Worm (Caenorhabditis elegans): ENCODE measurements around the gene srlf-14.

The srlf-14 gene

ce11 chrIV:10852403-10852802, 41.8 kb downstream of the srlf-14 start:
- TF ChIP-seq nhr-232 (tag; optimal IDR thresholded peaks at IDR 0.05) (no peak), sox-4 (tag; optimal IDR thresholded peaks at IDR 0.05) (no peak), ceh-19 (GFP tag; optimal IDR thresholded peaks at IDR 0.05) (no peak), pax-1 (tag; optimal IDR thresholded peaks at IDR 0.05) (no peak), ceh-34 (tag; optimal IDR thresholded peaks at IDR 0.05) (no peak), Y22D7AL.16 (tag; optimal IDR thresholded peaks at IDR 0.05) (no peak), lim-6 (tag; optimal IDR thresholded peaks at IDR 0.05) (no peak), fkh-10 (GFP tag; optimal IDR thresholded peaks at IDR 0.05) (no peak), F13H6.1 (tag; optimal IDR thresholded peaks at IDR 0.05) (no peak)

DNA sequence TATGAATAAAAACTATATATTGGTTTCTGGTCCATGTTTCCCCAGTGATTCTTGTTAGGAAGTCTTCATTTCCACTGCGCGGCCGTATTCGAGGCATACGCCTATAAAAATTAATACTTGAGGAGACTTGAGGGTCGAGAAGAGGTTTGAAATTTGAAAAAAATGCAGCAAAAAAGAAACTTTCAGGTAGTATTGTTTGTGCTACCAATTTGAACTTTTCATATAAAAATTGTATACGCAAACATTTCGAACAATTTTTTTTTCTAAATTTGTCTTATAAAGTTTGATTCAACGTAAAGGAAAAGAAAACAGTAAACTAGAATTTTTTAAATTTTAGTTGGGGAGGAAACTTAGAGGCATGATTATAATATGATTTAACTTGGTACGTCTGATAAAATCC, 42.3 kb downstream of the srlf-14 start, which contains the start of gene T11G6.4:
T11G6.4 (minus strand) TSS at position 101 of the 400 bp plus-strand sequence.
- no peak for TF ChIP-seq odd-2 (tag; optimal IDR thresholded peaks at IDR 0.05)
- no peak for TF ChIP-seq syd-9 (tag; optimal IDR thresholded peaks at IDR 0.05)
- no peak for TF ChIP-seq sox-4 (tag; optimal IDR thresholded peaks at IDR 0.05)
- TF ChIP-seq ceh-19 (GFP tag; optimal IDR thresholded peaks at IDR 0.05): no peak
- TF ChIP-seq ceh-2 (tag; optimal IDR thresholded peaks at IDR 0.05): no peak
- no peak for TF ChIP-seq ceh-45 (GFP tag; IDR thresholded peaks at IDR 0.05)
- no peak for TF ChIP-seq gmeb-2 (tag; optimal IDR thresholded peaks at IDR 0.05)
- TF ChIP-seq ama-1 (optimal IDR thresholded peaks at IDR 0.05): no peak
- TF ChIP-seq eyg-1 (tag; optimal IDR thresholded peaks at IDR 0.05): no peak

DNA sequence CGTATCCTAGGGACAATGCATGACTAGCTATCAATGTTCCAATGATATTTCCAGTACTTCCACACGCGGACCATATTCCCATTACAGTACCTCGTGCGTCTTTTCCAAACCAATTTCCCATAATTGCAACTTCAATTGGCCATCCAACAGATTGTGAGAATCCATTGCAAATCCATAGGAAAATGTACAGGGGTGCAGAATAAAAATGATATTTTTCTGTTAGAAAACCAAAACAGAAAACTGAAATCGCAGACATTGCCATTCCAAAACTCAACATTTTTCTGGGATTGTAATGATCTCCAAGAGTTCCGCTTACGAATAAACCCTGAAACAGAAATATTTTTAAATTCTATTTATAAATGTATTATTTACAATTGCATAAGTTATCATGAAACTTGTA, 43.0 kb downstream of the srlf-14 start:
- no peak for TF ChIP-seq K02D7.2 (tag; optimal IDR thresholded peaks at IDR 0.05)
- no peak for TF ChIP-seq pros-1 (tag; optimal IDR thresholded peaks at IDR 0.05)
- no peak for TF ChIP-seq nhr-232 (tag; optimal IDR thresholded peaks at IDR 0.05)
- no peak for TF ChIP-seq hlh-6 (tag; optimal IDR thresholded peaks at IDR 0.05)
- TF ChIP-seq dmd-4 (tag; optimal IDR thresholded peaks at IDR 0.05; ENCODE audit: borderline replicate concordance): no peak
- no peak for TF ChIP-seq hlh-30 (tag; optimal IDR thresholded peaks at IDR 0.05; ENCODE audit: insufficient read depth)
- no peak for TF ChIP-seq rnt-1 (tag; optimal IDR thresholded peaks at IDR 0.05)
- TF ChIP-seq gmeb-2 (tag; optimal IDR thresholded peaks at IDR 0.05): no peak
- TF ChIP-seq nfya-1 (tag; optimal IDR thresholded peaks at IDR 0.05): no peak

Measured in whole organism, late embryonic.